Worm (Caenorhabditis elegans): ENCODE data around the gene nlp-45.

ce11 chrX:2321758-2322157, 16.4 kb downstream of the nlp-45 start:
- TF ChIP-seq ama-1 (optimal IDR thresholded peaks at IDR 0.05) (no peak), pqm-1 (tag; optimal IDR thresholded peaks at IDR 0.05) (no peak), dmd-4 (tag; optimal IDR thresholded peaks at IDR 0.05; ENCODE audit: borderline replicate concordance) (no peak), ceh-9 (tag; optimal IDR thresholded peaks at IDR 0.05) (no peak)

All from whole organism, late embryonic.